Worm (Caenorhabditis elegans): ENCODE results near the gene T02H6.11.

DNA sequence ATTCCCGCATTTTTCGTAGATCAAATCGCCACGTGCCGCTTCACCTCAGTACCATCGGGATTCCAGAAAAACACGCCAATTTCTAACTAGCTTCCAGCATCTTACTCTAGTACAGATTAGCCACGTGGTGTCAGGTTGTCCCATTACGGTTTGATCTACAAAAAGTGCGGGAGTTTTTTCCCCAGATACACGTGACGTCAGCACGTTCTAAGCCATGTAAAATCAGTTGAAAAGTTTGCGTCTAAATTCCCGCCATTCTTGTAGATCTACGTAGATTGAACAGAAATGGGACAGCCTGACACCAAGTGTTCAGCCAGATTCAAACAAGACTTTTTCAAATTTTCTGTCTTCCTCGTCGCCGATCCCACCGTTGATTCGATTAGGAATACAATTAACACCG lies 22.3 kb downstream of the T02H6.11 start, which contains the start of gene T02H6.9:
- TF ChIP-seq nhr-77 (tag; optimal IDR thresholded peaks at IDR 0.05) (no peak), nhr-11 (tag; optimal IDR thresholded peaks at IDR 0.05) (no peak), snpc-4 (tag; optimal IDR thresholded peaks at IDR 0.05) (no peak), elt-3 (tag; optimal IDR thresholded peaks at IDR 0.05) (no peak), jun-1 (tag; optimal IDR thresholded peaks at IDR 0.05) (no peak), ztf-11 (tag; optimal IDR thresholded peaks at IDR 0.05) (no peak), unc-130 (tag; optimal IDR thresholded peaks at IDR 0.05) (no peak), lin-35 (GFP tag; optimal IDR thresholded peaks at IDR 0.05) (no peak), ceh-82 (tag; optimal IDR thresholded peaks at IDR 0.05) (no peak), dpl-1 (GFP tag; optimal IDR thresholded peaks at IDR 0.05) (no peak), fos-1 (tag; optimal IDR thresholded peaks at IDR 0.05) (no peak), egl-27 (tag; optimal IDR thresholded peaks at IDR 0.05) (no peak), fkh-4 (tag; optimal IDR thresholded peaks at IDR 0.05; ENCODE audit: borderline replicate concordance) (no peak)
